Fruit fly (Drosophila melanogaster): ENCODE measurements around the gene Gr10a.

dm6 chrX:11422071-11422470 lies 4.8 kb upstream of the Gr10a start:
- TF ChIP-seq Ets98B (GFP tag; IDR thresholded peaks at IDR 0.05) (no peak), CG9948 (tag; optimal IDR thresholded peaks at IDR 0.05) (no peak), Pif1A (GFP tag; optimal IDR thresholded peaks at IDR 0.05) (no peak), rn (GFP tag; IDR thresholded peaks at IDR 0.05) (no peak), CG14655 (GFP tag; optimal IDR thresholded peaks at IDR 0.05) (no peak)
